Fruit fly (Drosophila melanogaster) Kc167 (cell line): Measurements from ENCODE around the gene CG4218.

Source experiments
- Myc ChIP-seq: fragments of >200 bp; optimal IDR thresholded peaks from 2 replicates; lab custom pipeline; 2017; ENCODE audit warnings: missing external identifiers
- Sin3A ChIP-seq: fragments of >200 bp; optimal IDR thresholded peaks from 2 replicates; lab custom pipeline; 2018; ENCODE audit warnings: missing external identifiers
- h ChIP-seq: fragments of >200 bp; optimal IDR thresholded peaks from 3 replicates; lab custom pipeline; 2018; ENCODE audit warnings: missing external identifiers
- insv ChIP-seq: fragments of >200 bp; optimal IDR thresholded peaks from 3 replicates; lab custom pipeline; 2018; ENCODE audit warnings: missing external identifiers
- psq ChIP-seq: fragments of >200 bp; optimal IDR thresholded peaks from 2 replicates; lab custom pipeline; 2017; ENCODE audit warnings: missing external identifiers
- ttk ChIP-seq: sonication (Bioruptor generic); optimal IDR thresholded peaks from 2 replicates; lab custom pipeline; 2017; ENCODE audit warnings: missing external identifiers

The CG4218 gene

DNA sequence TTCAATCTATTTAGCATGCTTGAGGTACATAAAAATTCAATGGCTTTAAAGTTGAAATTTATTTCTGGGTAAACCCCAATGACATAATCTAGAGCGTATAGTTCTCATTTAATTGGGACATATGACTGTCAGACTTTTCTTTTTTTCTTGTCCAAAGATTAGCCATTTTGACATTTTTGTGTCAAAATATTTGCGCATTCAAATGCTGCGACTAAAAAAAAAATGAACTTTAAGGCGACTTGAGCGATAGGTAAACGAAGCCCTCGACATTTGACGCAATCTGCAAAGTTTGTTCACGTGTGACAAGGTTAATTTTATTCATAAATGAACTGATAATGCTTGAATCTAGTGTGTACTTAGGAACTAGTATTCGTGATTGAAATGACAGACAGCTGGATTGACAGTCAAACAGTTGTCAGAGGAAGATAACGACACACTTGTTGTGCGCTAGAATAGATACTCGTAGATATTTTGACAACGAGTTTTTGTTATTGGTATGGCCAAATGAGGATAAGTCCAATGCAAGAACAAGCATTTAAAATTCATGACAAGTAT is 42.8 kb downstream of the CG4218 start:
- TF ChIP-seq psq (lab: Kevin White, UChicago) (no peak), insv (lab: Kevin White, UChicago) (no peak), Sin3A (lab: Kevin White, UChicago) (no peak), ttk (lab: Kevin White, UChicago) (no peak), h (lab: Kevin White, UChicago) (no peak), Myc (lab: Kevin White, UChicago) (no peak)

dm6 chr2L:14505004-14505835 is 43.7 kb downstream of the CG4218 start:
- TF ChIP-seq Sin3A (lab: Kevin White, UChicago) (no peak), Myc (lab: Kevin White, UChicago) (no peak), h (lab: Kevin White, UChicago) (no peak), psq (lab: Kevin White, UChicago) (no peak), insv (lab: Kevin White, UChicago) (no peak), ttk (lab: Kevin White, UChicago) (no peak)

- no peak for TF ChIP-seq psq (lab: Kevin White, UChicago)
- TF ChIP-seq h (lab: Kevin White, UChicago): no peak
- TF ChIP-seq insv (lab: Kevin White, UChicago): no peak
- TF ChIP-seq Myc (lab: Kevin White, UChicago): no peak
- TF ChIP-seq ttk (lab: Kevin White, UChicago): no peak
- TF ChIP-seq Sin3A (lab: Kevin White, UChicago): no peak
Measured at dm6 chr2L:14503584-14503983, 45.3 kb downstream of the CG4218 start.

DNA sequence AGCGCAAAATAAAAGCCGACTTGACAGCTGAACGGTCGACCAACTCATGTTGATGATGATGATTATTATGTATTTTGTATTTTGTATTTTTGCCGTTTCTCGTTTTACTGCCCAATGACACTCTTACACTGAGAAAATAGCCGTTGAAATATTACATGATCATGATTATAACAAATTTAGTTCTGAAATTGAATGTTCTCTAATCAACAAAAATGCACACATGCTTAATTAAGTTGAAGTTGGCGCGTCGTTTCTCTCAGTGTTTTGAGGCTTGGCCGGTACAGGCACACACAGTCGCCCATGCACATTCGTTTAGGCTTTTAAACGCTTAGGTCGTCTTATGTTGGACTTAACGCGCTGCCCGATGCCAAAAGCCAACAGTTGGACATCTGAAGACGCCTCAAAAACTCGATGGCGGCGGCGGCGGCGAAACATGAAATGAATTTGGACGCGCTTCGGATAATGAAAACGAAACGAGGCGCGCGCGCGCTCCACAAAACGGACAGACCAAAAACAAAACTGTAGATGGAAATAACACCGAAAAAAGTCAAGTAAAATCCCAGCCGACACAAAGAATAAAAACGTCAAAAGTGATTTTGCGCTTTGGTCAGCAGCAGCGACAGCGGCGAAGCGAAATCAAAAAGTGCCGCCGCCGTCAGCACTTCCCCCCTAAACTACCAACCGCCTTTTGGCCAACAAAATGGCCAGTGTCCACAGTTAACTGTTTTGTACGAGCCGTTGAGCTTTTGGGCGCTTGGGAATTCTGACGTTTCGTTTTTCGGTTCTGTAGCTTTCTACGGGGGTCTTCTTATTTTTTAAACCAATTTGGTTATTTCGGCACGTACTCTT is 46.1 kb downstream of the CG4218 start:
- no peak for TF ChIP-seq h (lab: Kevin White, UChicago)
- TF ChIP-seq psq (lab: Kevin White, UChicago): no peak
- no peak for TF ChIP-seq Sin3A (lab: Kevin White, UChicago)
- TF ChIP-seq insv (lab: Kevin White, UChicago): no peak
- no peak for TF ChIP-seq ttk (lab: Kevin White, UChicago)
- TF ChIP-seq Myc (lab: Kevin White, UChicago): no peak

- no peak for TF ChIP-seq h (lab: Kevin White, UChicago)
- no peak for TF ChIP-seq psq (lab: Kevin White, UChicago)
- TF ChIP-seq Sin3A (lab: Kevin White, UChicago): no peak
- no peak for TF ChIP-seq ttk (lab: Kevin White, UChicago)
- TF ChIP-seq insv (lab: Kevin White, UChicago): no peak
- no peak for TF ChIP-seq Myc (lab: Kevin White, UChicago)
Measured at dm6 chr2L:14501132-14501954, 47.6 kb downstream of the CG4218 start.

DNA sequence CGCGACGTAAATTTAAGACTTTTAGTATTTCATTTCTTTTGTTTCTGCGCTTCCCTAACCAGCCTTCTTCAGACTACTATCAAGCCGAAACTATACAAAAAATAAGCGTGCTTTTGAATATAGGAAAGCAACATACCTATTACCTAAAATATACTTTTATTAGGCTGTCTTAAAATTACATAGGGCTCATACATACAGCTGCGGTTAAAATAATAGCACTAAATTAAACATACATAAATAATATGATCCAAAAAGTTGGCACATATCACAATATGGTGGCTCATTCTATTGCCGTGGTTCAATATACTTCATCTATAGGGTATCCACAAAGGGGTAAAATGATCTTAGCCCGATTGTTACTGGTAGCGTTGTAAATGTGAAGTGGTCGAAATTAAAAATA is 48.5 kb downstream of the CG4218 start:
- TF ChIP-seq Sin3A (lab: Kevin White, UChicago) (no peak), insv (lab: Kevin White, UChicago) (no peak), h (lab: Kevin White, UChicago) (no peak)

dm6 chr2L:14499497-14499896 is 49.4 kb downstream of the CG4218 start:
- TF ChIP-seq h (lab: Kevin White, UChicago) (no peak), insv (lab: Kevin White, UChicago) (no peak), Sin3A (lab: Kevin White, UChicago) (no peak), Myc (lab: Kevin White, UChicago) (no peak), psq (lab: Kevin White, UChicago) (no peak), ttk (lab: Kevin White, UChicago) (no peak)

- TF ChIP-seq Myc (lab: Kevin White, UChicago) (no peak), psq (lab: Kevin White, UChicago) (no peak), ttk (lab: Kevin White, UChicago) (no peak), Sin3A (lab: Kevin White, UChicago) (no peak), insv (lab: Kevin White, UChicago) (no peak)
Measured at dm6 chr2L:14499078-14499477, 49.8 kb downstream of the CG4218 start.

dm6 chr2L:14498445-14499062 is 50.4 kb downstream of the CG4218 start:
- TF ChIP-seq Sin3A (lab: Kevin White, UChicago) (no peak), insv (lab: Kevin White, UChicago) (no peak), ttk (lab: Kevin White, UChicago) (no peak), h (lab: Kevin White, UChicago) (no peak), psq (lab: Kevin White, UChicago) (no peak), Myc (lab: Kevin White, UChicago) (no peak)
